Fruit fly (Drosophila melanogaster) whole organism, embryonic: ENCODE data around the gene CG11178.

Experiments used
- B-H1 ChIP-seq: fragments of 200-800 bp; sonication (Bioruptor generic); IDR thresholded peaks from 3 replicates; pipeline ENCODE4 v1.3.6; 2022; ENCODE audit warnings: missing biosample characterization, missing genetic modification characterization
- Gug ChIP-seq: fragments of 200-800 bp; sonication (Bioruptor generic); IDR thresholded peaks from 4 replicates; pipeline ENCODE4 v1.3.6; 2022; ENCODE audit warnings: missing biosample characterization, missing genetic modification characterization
- ken ChIP-seq: fragments of 200-800 bp; sonication (Bioruptor generic); IDR thresholded peaks from 3 replicates; pipeline ENCODE4 v1.3.6; 2022; ENCODE audit warnings: missing biosample characterization, missing genetic modification characterization
- sens-2 ChIP-seq: fragments of 200-800 bp; sonication (Bioruptor generic); IDR thresholded peaks from 2 replicates; pipeline ENCODE4 v1.3.6; 2022; ENCODE audit warnings: missing biosample characterization, missing genetic modification characterization

DNA sequence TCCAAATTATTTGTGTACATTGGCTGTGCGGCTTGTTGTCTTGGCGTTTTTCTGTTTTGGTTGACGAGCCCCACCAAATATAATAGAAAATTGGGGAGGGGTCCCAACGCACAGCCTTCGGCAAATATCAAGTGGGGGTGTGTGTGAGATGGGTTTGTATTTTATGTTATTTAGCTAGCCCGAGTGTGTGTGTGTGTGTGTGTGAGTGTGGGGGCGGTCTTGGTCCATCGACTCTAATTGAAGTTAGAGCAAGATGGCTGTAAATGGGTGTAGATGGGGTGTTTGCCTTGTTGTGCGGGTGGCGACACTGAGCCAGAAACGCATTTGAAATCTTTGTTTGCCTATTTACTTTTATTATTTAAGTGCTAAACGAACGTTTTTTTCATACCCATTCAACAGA lies 27.1 kb downstream of the CG11178 start:
- TF ChIP-seq B-H1 (GFP tag; lab: Robert Waterston, UW) = no peak
- TF ChIP-seq sens-2 = no peak
- TF ChIP-seq Gug (GFP tag; lab: Robert Waterston, UW) = no peak
- TF ChIP-seq ken (GFP tag; lab: Robert Waterston, UW) = no peak
